Worm (Caenorhabditis elegans): ENCODE results near the gene hach-1.

hach-1 gene

ce11 chrIII:5572806-5573205 is 17.6 kb downstream of the hach-1 start:
- TF ChIP-seq Y79H2A.3 (GFP tag; conservative IDR thresholded peaks at IDR 0.05) (no peak), F23B12.7 (tag; optimal IDR thresholded peaks at IDR 0.05; ENCODE audit: insufficient read depth) (no peak), gei-17 (GFP tag; optimal IDR thresholded peaks at IDR 0.05) (no peak), mes-4 (tag; optimal IDR thresholded peaks at IDR 0.05) (no peak), hlh-26 (GFP tag; conservative IDR thresholded peaks at IDR 0.05) (no peak), Y53F4B.3 (GFP tag; IDR thresholded peaks at IDR 0.05) (no peak), pbrm-1 (GFP tag; IDR thresholded peaks at IDR 0.05) (no peak), bed-2 (GFP tag; IDR thresholded peaks at IDR 0.05) (no peak), akir-1 (GFP tag; optimal IDR thresholded peaks at IDR 0.05) (no peak), unc-130 (GFP tag; optimal IDR thresholded peaks at IDR 0.05) (no peak), egl-44 (GFP tag; IDR thresholded peaks at IDR 0.05) (no peak), Y53G8AR.9 (GFP tag; conservative IDR thresholded peaks at IDR 0.05) (no peak), Y56A3A.18 (GFP tag; IDR thresholded peaks at IDR 0.05) (no peak)

- TF ChIP-seq fkh-3 (tag; optimal IDR thresholded peaks at IDR 0.05) (no peak), Y56A3A.18 (GFP tag; IDR thresholded peaks at IDR 0.05) (no peak), lsy-27 (tag; optimal IDR thresholded peaks at IDR 0.05; ENCODE audit: borderline replicate concordance, insufficient read depth) (no peak), tbx-9 (tag; optimal IDR thresholded peaks at IDR 0.05; ENCODE audit: borderline replicate concordance) (no peak), F22D6.2 (tag; optimal IDR thresholded peaks at IDR 0.05) (no peak), B0261.1 (tag; optimal IDR thresholded peaks at IDR 0.05) (no peak), ZK185.1 (tag; optimal IDR thresholded peaks at IDR 0.05; ENCODE audit: poor library complexity, severe bottlenecking) (no peak), hrde-1 (tag; optimal IDR thresholded peaks at IDR 0.05; ENCODE audit: borderline replicate concordance) (no peak), nhr-120 (GFP tag; IDR thresholded peaks at IDR 0.05) (no peak)
Observed at ce11 chrIII:5573694-5574093, 18.4 kb downstream of the hach-1 start, which contains the start of gene molo-1. molo-1 (plus strand) TSS chrIII:5573994.

ce11 chrIII:5581049-5581448 is 25.8 kb downstream of the hach-1 start, which contains the start of gene F56D2.5:
F56D2.5 (minus strand) TSS chrIII:5581419.
- no peak for TF ChIP-seq nfya-1 (tag; optimal IDR thresholded peaks at IDR 0.05; ENCODE audit: borderline replicate concordance, insufficient read depth)
- TF ChIP-seq cebp-1 (GFP tag; IDR thresholded peaks at IDR 0.05): peak; percentile 93
- TF ChIP-seq cebp-1 (tag; optimal IDR thresholded peaks at IDR 0.05): peak; percentile 97

ce11 chrIII:5582766-5583165 is 27.5 kb downstream of the hach-1 start, which contains the start of the genes F56D2.8 and uev-2:
F56D2.8 (minus strand) TSS chrIII:5582866.
uev-2 (plus strand) TSS chrIII:5583125.
- no peak for TF ChIP-seq egl-18 (GFP tag; IDR thresholded peaks at IDR 0.05)

- TF ChIP-seq attf-5 (GFP tag; optimal IDR thresholded peaks at IDR 0.05) (no peak), Y79H2A.3 (GFP tag; conservative IDR thresholded peaks at IDR 0.05) (no peak), ceh-58 (GFP tag; IDR thresholded peaks at IDR 0.05) (0 out of 2 replicates have a peak, but pooled peaks have one; percentile 9), madf-8 (GFP tag; conservative IDR thresholded peaks at IDR 0.05) (no peak), xnd-1 (tag; optimal IDR thresholded peaks at IDR 0.05) (no peak), D2030.7 (GFP tag; IDR thresholded peaks at IDR 0.05) (no peak), unc-62 (GFP tag; optimal IDR thresholded peaks at IDR 0.05) (no peak), bed-2 (GFP tag; IDR thresholded peaks at IDR 0.05) (no peak), madf-3 (GFP tag; IDR thresholded peaks at IDR 0.05) (no peak), zfh-2 (GFP tag; conservative IDR thresholded peaks at IDR 0.05) (peak; percentile 35; the same call in 1 of the 2 replicates), aptf-3 (GFP tag; IDR thresholded peaks at IDR 0.05) (no peak), egl-44 (GFP tag; IDR thresholded peaks at IDR 0.05) (no peak), hlh-12 (tag; optimal IDR thresholded peaks at IDR 0.05) (no peak), ccch-3 (GFP tag; optimal IDR thresholded peaks at IDR 0.05) (no peak)
Observed at ce11 chrIII:5584647-5585046, 29.4 kb downstream of the hach-1 start, which contains the start of gene F56D2.3. F56D2.3 (plus strand) TSS chrIII:5584947.
